Worm (Caenorhabditis elegans): Measurements from ENCODE around the gene C15H7.3.

ce11 chrIII:9699576-9699975 lies 47.8 kb upstream of the C15H7.3 start, which contains the start of gene tlk-1:
- no peak for TF ChIP-seq ceh-9 (tag; optimal IDR thresholded peaks at IDR 0.05)
- no peak for TF ChIP-seq nfya-1 (tag; optimal IDR thresholded peaks at IDR 0.05)
- no peak for TF ChIP-seq nhr-11 (tag; optimal IDR thresholded peaks at IDR 0.05)
- TF ChIP-seq odd-2 (tag; optimal IDR thresholded peaks at IDR 0.05) = no peak
- no peak for TF ChIP-seq ceh-48 (tag; optimal IDR thresholded peaks at IDR 0.05)
- no peak for TF ChIP-seq ama-1 (optimal IDR thresholded peaks at IDR 0.05)

Data from whole organism, late embryonic.